Worm (Caenorhabditis elegans): ENCODE measurements around the gene kvs-3.

Gene kvs-3

ce11 chrV:9270442-9270841, 47.7 kb upstream of the kvs-3 start:
- TF ChIP-seq nhr-90 (tag; optimal IDR thresholded peaks at IDR 0.05; ENCODE audit: poor library complexity) (no peak), unc-98 (GFP tag; IDR thresholded peaks at IDR 0.05) (no peak), ceh-63 (GFP tag; optimal IDR thresholded peaks at IDR 0.05) (no peak), nhr-85 (tag) (no peak), ceh-88 (GFP tag; IDR thresholded peaks at IDR 0.05) (no peak), nhr-11 (tag; optimal IDR thresholded peaks at IDR 0.05) (no peak), dsc-1 (tag; optimal IDR thresholded peaks at IDR 0.05) (peak; percentile 24), lin-14 (GFP tag; optimal IDR thresholded peaks at IDR 0.05) (peak; percentile 68), ceh-82 (tag; optimal IDR thresholded peaks at IDR 0.05) (no peak), ets-5 (GFP tag; IDR thresholded peaks at IDR 0.05) (no peak), blmp-1 (tag; optimal IDR thresholded peaks at IDR 0.05) (no peak), ces-1 (GFP tag; optimal IDR thresholded peaks at IDR 0.05) (no peak), egl-13 (tag; optimal IDR thresholded peaks at IDR 0.05) (no peak), nhr-20 (tag; optimal IDR thresholded peaks at IDR 0.05) (peak; percentile 25), isw-1 (GFP tag; IDR thresholded peaks at IDR 0.05) (no peak), nhr-28 (tag; optimal IDR thresholded peaks at IDR 0.05) (no peak), lin-15B (tag; optimal IDR thresholded peaks at IDR 0.05) (no peak), lir-3 (tag; optimal IDR thresholded peaks at IDR 0.05; ENCODE audit: poor library complexity) (no peak), F16B12.6 (tag; optimal IDR thresholded peaks at IDR 0.05) (no peak), nhr-71 (tag; optimal IDR thresholded peaks at IDR 0.05) (peak; percentile 55), dpl-1 (GFP tag; optimal IDR thresholded peaks at IDR 0.05) (no peak), C04F5.9 (tag; optimal IDR thresholded peaks at IDR 0.05) (no peak), zag-1 (tag; optimal IDR thresholded peaks at IDR 0.05) (no peak), efl-1 (optimal IDR thresholded peaks at IDR 0.05) (no peak), efl-1 (GFP tag; optimal IDR thresholded peaks at IDR 0.05 in 1 of 2) (peak in 1 of 2 experiments; percentile 38), zip-4 (GFP tag; optimal IDR thresholded peaks at IDR 0.05) (no peak), pax-3 (tag; optimal IDR thresholded peaks at IDR 0.05) (no peak), irx-1 (tag; optimal IDR thresholded peaks at IDR 0.05) (no peak), skn-1 (tag; optimal IDR thresholded peaks at IDR 0.05) (no peak), fos-1 (tag; optimal IDR thresholded peaks at IDR 0.05) (no peak), rnt-1 (tag; optimal IDR thresholded peaks at IDR 0.05) (peak; percentile 32)

- TF ChIP-seq vab-15 (tag; optimal IDR thresholded peaks at IDR 0.05) (no peak), dsc-1 (tag; optimal IDR thresholded peaks at IDR 0.05) (peak; percentile 98), nhr-84 (tag; optimal IDR thresholded peaks at IDR 0.05) (no peak), fkh-8 (tag; optimal IDR thresholded peaks at IDR 0.05) (peak; percentile 42), nhr-71 (tag; optimal IDR thresholded peaks at IDR 0.05) (peak; percentile 30), fkh-10 (GFP tag; optimal IDR thresholded peaks at IDR 0.05) (no peak), nhr-85 (tag) (peak; percentile 56), fkh-4 (tag; optimal IDR thresholded peaks at IDR 0.05; ENCODE audit: borderline replicate concordance) (peak; percentile 91), swsn-7 (tag; optimal IDR thresholded peaks at IDR 0.05) (no peak)
Measured at ce11 chrV:9271835-9272234, 46.3 kb upstream of the kvs-3 start.

ce11 chrV:9272624-9273023, 45.5 kb upstream of the kvs-3 start:
- TF ChIP-seq aly-2 (tag; optimal IDR thresholded peaks at IDR 0.05) (no peak), pax-3 (tag; optimal IDR thresholded peaks at IDR 0.05) (peak; percentile 57), mab-9 (GFP tag; IDR thresholded peaks at IDR 0.05) (no peak), isw-1 (GFP tag; IDR thresholded peaks at IDR 0.05) (no peak), nhr-20 (tag; optimal IDR thresholded peaks at IDR 0.05) (peak; percentile 3), nhr-71 (tag; optimal IDR thresholded peaks at IDR 0.05) (peak; percentile 65), unc-62 (GFP tag; optimal IDR thresholded peaks at IDR 0.05) (no peak), unc-130 (tag; optimal IDR thresholded peaks at IDR 0.05) (no peak), skn-1 (tag; optimal IDR thresholded peaks at IDR 0.05) (no peak), ztf-11 (tag; optimal IDR thresholded peaks at IDR 0.05) (no peak), fkh-10 (GFP tag; optimal IDR thresholded peaks at IDR 0.05) (no peak), nhr-47 (tag; optimal IDR thresholded peaks at IDR 0.05) (no peak), ets-5 (GFP tag; IDR thresholded peaks at IDR 0.05) (no peak), zip-4 (GFP tag; optimal IDR thresholded peaks at IDR 0.05) (no peak), dsc-1 (tag; optimal IDR thresholded peaks at IDR 0.05) (peak; percentile 73), hlh-17 (GFP tag; optimal IDR thresholded peaks at IDR 0.05; ENCODE audit: borderline replicate concordance) (no peak), lsy-2 (tag; optimal IDR thresholded peaks at IDR 0.05) (no peak), grh-1 (GFP tag; IDR thresholded peaks at IDR 0.05) (no peak), lir-3 (tag; optimal IDR thresholded peaks at IDR 0.05; ENCODE audit: poor library complexity) (no peak), F16B12.6 (tag; optimal IDR thresholded peaks at IDR 0.05) (no peak), egl-13 (tag; optimal IDR thresholded peaks at IDR 0.05) (no peak), unc-86 (tag; optimal IDR thresholded peaks at IDR 0.05) (no peak), elt-2 (tag; optimal IDR thresholded peaks at IDR 0.05) (no peak), nhr-11 (tag; optimal IDR thresholded peaks at IDR 0.05) (no peak), ceh-90 (tag; optimal IDR thresholded peaks at IDR 0.05) (no peak), swsn-7 (tag; optimal IDR thresholded peaks at IDR 0.05) (no peak), ceh-63 (GFP tag; optimal IDR thresholded peaks at IDR 0.05) (no peak)

Data from whole organism, L1 larva.